Fruit fly (Drosophila melanogaster): ENCODE results near the gene SLIRP2.

DNA sequence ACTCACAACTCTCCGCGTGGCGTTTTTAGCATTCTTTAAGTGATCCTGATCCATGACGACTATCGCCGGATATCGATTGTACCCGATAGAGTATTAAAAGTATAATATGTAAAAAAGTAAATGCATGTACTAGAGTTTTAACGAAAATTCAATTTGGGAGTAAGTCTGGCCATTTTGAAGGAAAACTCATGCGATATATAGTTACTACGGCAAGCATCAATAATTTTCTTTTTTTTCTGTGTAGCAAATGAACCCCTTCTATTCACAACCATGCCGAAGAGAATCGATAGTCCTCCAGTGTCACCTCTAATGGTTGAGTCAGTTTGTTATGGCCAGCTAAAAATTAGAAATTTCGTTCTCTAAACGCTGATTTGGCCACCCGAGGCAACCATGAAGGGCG is 1.8 kb downstream of the SLIRP2 start, which contains the start of the genes Sys1 and Dhod:
- peak; percentile 61 for TF ChIP-seq CG17806 (tag; optimal IDR thresholded peaks at IDR 0.05)
- TF ChIP-seq CG12605 (GFP tag; IDR thresholded peaks at IDR 0.05): no peak; the same call in 1 of the 2 replicates
- TF ChIP-seq rn (GFP tag; IDR thresholded peaks at IDR 0.05): peak; percentile 59; the same call in 1 of the 2 replicates
- peak; percentile 38 for TF ChIP-seq CG8159 (tag; optimal IDR thresholded peaks at IDR 0.05)
- TF ChIP-seq D1 (tag; optimal IDR thresholded peaks at IDR 0.05): no peak
- peak; percentile 54 for TF ChIP-seq CG14655 (GFP tag; optimal IDR thresholded peaks at IDR 0.05)
- TF ChIP-seq Pif1B (GFP tag; optimal IDR thresholded peaks at IDR 0.05): peak; percentile 65
- TF ChIP-seq gl (tag; optimal IDR thresholded peaks at IDR 0.05): no peak
- TF ChIP-seq CG32121 (GFP tag; IDR thresholded peaks at IDR 0.05): peak; percentile 70
